Worm (Caenorhabditis elegans): ENCODE data around the gene wrt-5.

DNA sequence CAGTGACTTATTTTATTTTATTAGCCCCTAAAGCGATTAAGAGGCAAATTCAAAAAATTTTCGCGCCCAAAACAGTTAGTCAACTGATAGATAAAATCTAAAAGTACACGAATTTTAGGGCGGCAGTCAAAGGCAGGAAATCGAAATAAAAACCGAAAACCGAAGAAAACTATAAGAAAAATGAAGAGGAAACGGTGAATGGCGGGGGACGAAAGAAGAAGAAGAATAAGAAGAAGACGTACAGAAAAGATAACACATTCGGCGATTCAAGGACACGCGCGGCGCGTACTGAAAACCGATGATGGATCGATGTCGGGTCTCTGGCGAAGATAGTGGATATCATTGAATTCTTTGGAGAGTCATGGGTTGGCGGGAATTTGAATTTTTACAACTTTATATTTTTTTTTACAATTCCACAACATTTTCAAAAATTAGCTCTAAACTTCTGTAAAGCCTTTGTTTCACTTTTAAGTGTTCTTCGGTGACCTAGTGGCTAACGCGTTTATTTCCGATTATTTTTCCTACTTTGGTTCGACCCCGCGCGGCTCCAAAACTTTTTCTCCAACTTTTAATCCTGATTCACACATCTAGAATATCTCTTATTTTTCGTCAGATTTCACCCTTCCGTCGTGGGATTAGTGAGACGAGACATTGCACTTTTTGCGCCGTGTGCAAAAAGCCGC is 20.4 kb downstream of the wrt-5 start:
- TF ChIP-seq zip-5 (tag; optimal IDR thresholded peaks at IDR 0.05) (no peak), nhr-11 (tag; optimal IDR thresholded peaks at IDR 0.05) (no peak), ceh-9 (tag; optimal IDR thresholded peaks at IDR 0.05) (no peak), nfya-1 (tag; optimal IDR thresholded peaks at IDR 0.05) (no peak), dve-1 (tag; optimal IDR thresholded peaks at IDR 0.05) (no peak), ztf-16 (tag; optimal IDR thresholded peaks at IDR 0.05) (no peak), F13H6.1 (tag; optimal IDR thresholded peaks at IDR 0.05) (no peak), ceh-14 (tag; optimal IDR thresholded peaks at IDR 0.05) (no peak), fax-1 (tag; optimal IDR thresholded peaks at IDR 0.05) (no peak), dmd-4 (tag; optimal IDR thresholded peaks at IDR 0.05; ENCODE audit: borderline replicate concordance) (no peak)
